Worm (Caenorhabditis elegans) whole organism, L1 larva: ENCODE measurements around the gene F46G10.4.

Experiments used
- aly-2 ChIP-seq: fragments of 150-350 bp; optimal IDR thresholded peaks from 2 replicates; lab custom pipeline; 2014; ENCODE audit warnings: missing biosample characterization, missing genetic modification characterization
- irx-1 ChIP-seq: sonication (generic microtip); optimal IDR thresholded peaks from 2 replicates; lab custom pipeline; 2016; ENCODE audit warnings: missing genetic modification characterization, missing compliant biosample characterization
- lin-15B ChIP-seq: fragments of 150-350 bp; sonication (generic microtip); optimal IDR thresholded peaks from 3 replicates; lab custom pipeline; 2014; ENCODE audit warnings: missing biosample characterization, missing genetic modification characterization
- lir-3 ChIP-seq: sonication (generic microtip); optimal IDR thresholded peaks from 2 replicates; lab custom pipeline; 2016; ENCODE audit warnings: mild to moderate bottlenecking, missing genetic modification characterization, moderate library complexity, missing compliant biosample characterization; ENCODE audit not compliant: poor library complexity
- unc-130 ChIP-seq: fragments of 150-350 bp; optimal IDR thresholded peaks from 2 replicates; lab custom pipeline; 2017; ENCODE audit warnings: missing biosample characterization, missing genetic modification characterization, inconsistent platforms
- vab-15 ChIP-seq: sonication (generic microtip); optimal IDR thresholded peaks from 2 replicates; lab custom pipeline; 2017; ENCODE audit warnings: missing genotype, mild to moderate bottlenecking, missing genetic modification characterization, missing compliant biosample characterization

DNA sequence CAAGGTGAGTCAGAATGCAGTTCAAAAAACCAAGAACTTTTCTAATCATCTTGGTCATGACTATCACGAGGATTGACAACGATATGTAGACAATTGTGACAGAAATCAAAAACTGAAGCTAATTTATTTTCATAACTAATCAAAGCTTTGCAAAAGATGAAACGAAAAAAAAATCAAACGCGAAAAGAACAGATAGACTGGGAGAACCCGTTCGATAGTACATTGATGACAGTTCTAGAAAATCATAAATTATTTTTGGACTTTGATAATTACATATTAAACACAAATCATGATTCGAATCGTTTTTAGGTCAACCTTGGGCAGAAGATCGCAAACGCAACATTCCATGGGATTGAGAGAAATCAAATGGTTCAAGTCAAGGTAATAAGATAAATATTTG is 8.8 kb upstream of the F46G10.4 start:
- TF ChIP-seq aly-2 (tag; lab: Kevin White, UChicago), result no peak
- TF ChIP-seq vab-15 (tag; lab: Kevin White, UChicago), result no peak
- TF ChIP-seq lir-3, result no peak
- TF ChIP-seq irx-1 (tag; lab: Kevin White, UChicago), result no peak
- no peak for TF ChIP-seq lin-15B (tag; lab: Kevin White, UChicago)
- TF ChIP-seq unc-130 (tag; lab: Kevin White, UChicago), result no peak
